Worm (Caenorhabditis elegans) whole organism, early embryonic: ENCODE measurements around the gene F44E7.4.

Experiments used
- B0310.2 ChIP-seq: sonication (generic microtip); optimal IDR thresholded peaks from 2 replicates; lab custom pipeline; 2016; ENCODE audit warnings: mild to moderate bottlenecking, missing genetic modification characterization, missing compliant biosample characterization
- F13C5.2 ChIP-seq: sonication (generic microtip); optimal IDR thresholded peaks from 2 replicates; lab custom pipeline; 2017; ENCODE audit warnings: mild to moderate bottlenecking, missing genetic modification characterization, inconsistent platforms, missing compliant biosample characterization
- aly-1 ChIP-seq: sonication (generic microtip); optimal IDR thresholded peaks from 2 replicates; lab custom pipeline; 2016; ENCODE audit warnings: missing genetic modification characterization, missing compliant biosample characterization
- ama-1 ChIP-seq: fragments of 150-350 bp; optimal IDR thresholded peaks from 2 replicates; lab custom pipeline; 2014
- ceh-13 ChIP-seq: fragments of 200-800 bp; sonication (Bioruptor generic); optimal IDR thresholded peaks from 2 replicates; lab custom pipeline; 2018; ENCODE audit warnings: mild to moderate bottlenecking, missing genetic modification characterization, missing compliant biosample characterization
- ets-7 ChIP-seq: sonication (generic microtip); optimal IDR thresholded peaks from 2 replicates; lab custom pipeline; 2016; ENCODE audit warnings: missing genotype, missing genetic modification characterization, missing compliant biosample characterization
- flt-1 ChIP-seq: fragments of 200-800 bp; sonication (Bioruptor generic); IDR thresholded peaks from 2 replicates; pipeline ENCODE4 v1.3.6; 2022; ENCODE audit warnings: missing genetic modification characterization, missing compliant biosample characterization
- scrt-1 ChIP-seq: fragments of 200-800 bp; sonication (Bioruptor generic); IDR thresholded peaks from 2 replicates; pipeline ENCODE4 v1.3.6; 2022; ENCODE audit warnings: missing genetic modification characterization, missing compliant biosample characterization

ce11 chrV:5756193-5756592 lies 20.6 kb downstream of the F44E7.4 start, which contains the start of gene C53A3.3:
- TF ChIP-seq ets-7 (no peak), F13C5.2 (tag; lab: Kevin White, UChicago) (no peak), ama-1 (lab: Kevin White, UChicago) (no peak), ceh-13 (GFP tag; lab: Kevin White, UChicago) (no peak), flt-1 (GFP tag; lab: Robert Waterston, UW) (no peak), aly-1 (tag; lab: Kevin White, UChicago) (no peak), scrt-1 (no peak), B0310.2 (no peak)
